Fruit fly (Drosophila melanogaster) Kc167 (cell line): ENCODE data around the gene CG3603.

ENCODE experiments used
- Myc ChIP-seq: fragments of >200 bp; optimal IDR thresholded peaks from 2 replicates; lab custom pipeline; 2017; ENCODE audit warnings: missing external identifiers
- Sin3A ChIP-seq: fragments of >200 bp; optimal IDR thresholded peaks from 2 replicates; lab custom pipeline; 2018; ENCODE audit warnings: missing external identifiers
- h ChIP-seq: fragments of >200 bp; optimal IDR thresholded peaks from 3 replicates; lab custom pipeline; 2018; ENCODE audit warnings: missing external identifiers
- insv ChIP-seq: fragments of >200 bp; optimal IDR thresholded peaks from 3 replicates; lab custom pipeline; 2018; ENCODE audit warnings: missing external identifiers
- psq ChIP-seq: fragments of >200 bp; optimal IDR thresholded peaks from 2 replicates; lab custom pipeline; 2017; ENCODE audit warnings: missing external identifiers
- ttk ChIP-seq: sonication (Bioruptor generic); optimal IDR thresholded peaks from 2 replicates; lab custom pipeline; 2017; ENCODE audit warnings: missing external identifiers

The CG3603 gene

dm6 chrX:2941108-2941507 lies 6.7 kb upstream of the CG3603 start, which contains the start of gene CG14421:
Gene CG14421, plus strand, starts transcription at chrX:2941408.
- TF ChIP-seq ttk (lab: Kevin White, UChicago) (no peak), Myc (lab: Kevin White, UChicago) (no peak), h (no peak), insv (lab: Kevin White, UChicago) (no peak), Sin3A (lab: Kevin White, UChicago) (no peak), psq (lab: Kevin White, UChicago) (no peak)

DNA sequence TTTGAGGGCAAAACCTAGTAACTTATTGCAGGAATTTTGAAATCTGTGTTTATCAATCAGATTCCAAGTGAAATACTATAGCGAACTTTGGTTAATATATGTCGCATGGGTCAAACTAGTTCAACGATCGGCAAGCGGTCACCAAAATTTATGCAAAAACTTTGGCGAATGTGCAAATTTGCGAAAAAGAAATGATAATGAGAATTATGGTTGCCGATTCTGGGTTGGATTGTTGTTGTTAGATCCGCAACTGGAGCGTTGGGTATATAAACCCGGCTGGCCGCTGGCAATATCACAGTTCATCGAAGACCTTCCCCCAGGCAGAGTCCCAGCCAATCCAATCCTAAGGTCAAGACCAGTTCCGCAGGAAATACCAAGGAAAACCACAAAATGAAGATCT lies 4.7 kb upstream of the CG3603 start, which contains the start of gene CG14422:
Gene CG14422 (plus strand): TSS at position 301 of the 400 bp plus-strand sequence.
- no peak for TF ChIP-seq Sin3A (lab: Kevin White, UChicago)
- TF ChIP-seq h = no peak
- no peak for TF ChIP-seq Myc (lab: Kevin White, UChicago)
- TF ChIP-seq ttk (lab: Kevin White, UChicago) = no peak
- TF ChIP-seq insv (lab: Kevin White, UChicago) = no peak
- no peak for TF ChIP-seq psq (lab: Kevin White, UChicago)

dm6 chrX:2945103-2945502 lies 2.7 kb upstream of the CG3603 start, which contains the start of gene CG14423:
Gene CG14423, plus strand, starts transcription at chrX:2945403.
- TF ChIP-seq Sin3A (lab: Kevin White, UChicago) (no peak), insv (lab: Kevin White, UChicago) (no peak), h (no peak), psq (lab: Kevin White, UChicago) (no peak), Myc (lab: Kevin White, UChicago) (no peak), ttk (lab: Kevin White, UChicago) (no peak)

DNA sequence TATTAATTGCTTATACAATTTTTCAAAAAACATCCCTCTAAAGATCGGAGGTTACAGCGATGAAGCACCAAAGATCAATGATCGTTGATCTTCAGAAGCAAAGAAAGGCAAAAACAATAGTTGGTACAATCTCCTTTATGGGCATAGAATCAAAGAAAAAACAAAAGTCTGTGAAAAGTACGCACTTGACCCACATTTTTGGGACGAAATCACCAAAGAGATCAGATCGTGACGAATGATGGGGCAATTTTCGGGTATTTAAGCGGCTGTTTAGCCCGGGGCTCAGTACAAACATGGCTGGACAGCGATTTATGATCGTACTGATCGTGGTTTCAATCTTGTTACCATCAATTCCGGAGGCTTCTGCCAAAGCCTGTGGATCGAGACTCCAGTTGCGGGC lies 1.0 kb upstream of the CG3603 start, which contains the start of gene CG17959:
Gene CG17959 (plus strand): TSS at position 301 of the 400 bp plus-strand sequence.
- TF ChIP-seq ttk (lab: Kevin White, UChicago) (no peak), psq (lab: Kevin White, UChicago) (no peak), Myc (lab: Kevin White, UChicago) (no peak), h (no peak), Sin3A (lab: Kevin White, UChicago) (no peak), insv (lab: Kevin White, UChicago) (no peak)

- TF ChIP-seq h (no peak), ttk (lab: Kevin White, UChicago) (no peak), psq (lab: Kevin White, UChicago) (no peak), insv (lab: Kevin White, UChicago) (no peak), Myc (lab: Kevin White, UChicago) (no peak), Sin3A (lab: Kevin White, UChicago) (no peak)
Observed at dm6 chrX:2949114-2949513, 1.3 kb downstream of the CG3603 start.

DNA sequence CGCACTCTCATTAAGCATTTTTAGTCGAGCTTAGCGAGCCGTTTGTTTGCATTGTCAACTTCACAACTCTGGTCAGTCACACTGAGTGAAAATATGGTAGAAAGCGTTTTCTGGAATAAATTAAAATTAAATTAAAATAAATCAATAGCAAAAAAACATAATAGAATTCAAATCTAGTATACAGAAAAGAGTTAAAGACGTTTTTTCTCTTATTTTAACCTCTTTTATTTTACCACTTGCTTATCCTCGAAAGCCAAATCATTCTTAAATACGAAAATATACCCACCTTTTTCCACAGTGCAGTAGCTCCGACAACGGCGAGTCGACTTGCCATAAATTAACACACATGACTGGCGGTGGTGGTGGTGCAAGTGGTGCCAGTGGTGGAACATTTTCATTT lies 3.8 kb downstream of the CG3603 start:
- TF ChIP-seq h (no peak), ttk (lab: Kevin White, UChicago) (no peak), psq (lab: Kevin White, UChicago) (no peak), insv (lab: Kevin White, UChicago) (no peak), Myc (lab: Kevin White, UChicago) (no peak), Sin3A (lab: Kevin White, UChicago) (no peak)

dm6 chrX:2956641-2957040 lies 8.8 kb downstream of the CG3603 start:
- no peak for TF ChIP-seq insv (lab: Kevin White, UChicago)
- TF ChIP-seq Myc (lab: Kevin White, UChicago) = no peak
- TF ChIP-seq ttk (lab: Kevin White, UChicago) = no peak
- TF ChIP-seq psq (lab: Kevin White, UChicago) = no peak
- no peak for TF ChIP-seq Sin3A (lab: Kevin White, UChicago)
- TF ChIP-seq h = no peak

dm6 chrX:2963171-2963570 lies 15.3 kb downstream of the CG3603 start:
- no peak for TF ChIP-seq psq (lab: Kevin White, UChicago)
- no peak for TF ChIP-seq Sin3A (lab: Kevin White, UChicago)
- TF ChIP-seq h = no peak
- no peak for TF ChIP-seq insv (lab: Kevin White, UChicago)
- no peak for TF ChIP-seq ttk (lab: Kevin White, UChicago)
- TF ChIP-seq Myc (lab: Kevin White, UChicago) = no peak

dm6 chrX:2963790-2964335 lies 16.0 kb downstream of the CG3603 start:
- TF ChIP-seq psq (lab: Kevin White, UChicago) (no peak), Sin3A (lab: Kevin White, UChicago) (no peak), insv (lab: Kevin White, UChicago) (no peak)

DNA sequence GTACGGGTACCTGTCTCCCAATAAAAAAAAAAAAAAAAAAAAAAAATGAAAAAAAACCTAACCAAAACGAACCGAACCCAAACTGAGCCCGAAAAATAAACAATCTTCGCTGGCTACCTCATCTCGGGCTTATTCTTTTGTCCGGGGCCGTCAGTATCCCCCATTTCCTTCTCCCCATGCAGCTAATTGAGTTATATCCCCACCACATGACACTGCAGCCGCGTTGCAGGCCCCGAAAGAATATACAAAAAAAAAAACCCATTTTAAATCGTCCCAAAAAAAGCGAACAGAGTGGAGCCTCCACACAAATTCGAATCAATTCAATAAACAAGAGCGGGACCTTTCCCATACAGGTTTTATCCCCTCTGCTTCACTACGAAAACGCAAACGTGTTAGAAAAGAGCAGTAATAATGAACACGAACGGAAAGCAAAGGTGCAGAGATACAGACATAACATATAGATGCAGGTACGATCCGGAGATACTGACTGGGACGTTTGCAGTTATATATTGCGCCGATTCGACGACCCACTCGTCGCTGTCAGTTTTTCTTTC lies 16.9 kb downstream of the CG3603 start:
- no peak for TF ChIP-seq insv (lab: Kevin White, UChicago)
- no peak for TF ChIP-seq psq (lab: Kevin White, UChicago)
- TF ChIP-seq ttk (lab: Kevin White, UChicago) = no peak
- no peak for TF ChIP-seq Myc (lab: Kevin White, UChicago)
- no peak for TF ChIP-seq Sin3A (lab: Kevin White, UChicago)
- no peak for TF ChIP-seq h

dm6 chrX:2969039-2969438 lies 21.2 kb downstream of the CG3603 start:
- TF ChIP-seq psq (lab: Kevin White, UChicago) (no peak), Sin3A (lab: Kevin White, UChicago) (no peak), h (no peak), insv (lab: Kevin White, UChicago) (no peak), ttk (lab: Kevin White, UChicago) (no peak), Myc (lab: Kevin White, UChicago) (no peak)

- TF ChIP-seq Myc (lab: Kevin White, UChicago) (no peak), psq (lab: Kevin White, UChicago) (no peak), Sin3A (lab: Kevin White, UChicago) (no peak), insv (lab: Kevin White, UChicago) (no peak), ttk (lab: Kevin White, UChicago) (no peak)
Observed at dm6 chrX:2973593-2973992, 25.8 kb downstream of the CG3603 start, which contains the start of gene rst. Gene rst, minus strand, starts transcription at chrX:2973834.
